Worm (Caenorhabditis elegans) whole organism, mixed stage, embryonic: ENCODE measurements around the gene him-18.

Experiments used
- M03D4.4 ChIP-seq: sonication (generic microtip); optimal IDR thresholded peaks from 2 replicates; lab custom pipeline; 2017; ENCODE audit warnings: mild to moderate bottlenecking, missing genetic modification characterization, missing compliant biosample characterization
- bed-3 ChIP-seq: fragments of 200-800 bp; sonication (Bioruptor generic); optimal IDR thresholded peaks from 3 replicates; lab custom pipeline; 2018; ENCODE audit warnings: mild to moderate bottlenecking, missing genetic modification characterization, moderate library complexity, missing compliant biosample characterization
- blmp-1 ChIP-seq: fragments of 150-350 bp; optimal IDR thresholded peaks from 2 replicates; lab custom pipeline; 2014; ENCODE audit warnings: missing biosample characterization, missing genetic modification characterization
- ceh-39 ChIP-seq: fragments of 150-350 bp; optimal IDR thresholded peaks from 2 replicates; lab custom pipeline; 2014; ENCODE audit warnings: missing biosample characterization, missing genetic modification characterization
- ceh-43 ChIP-seq: fragments of 200-800 bp; sonication (Bioruptor generic); optimal IDR thresholded peaks from 2 replicates; lab custom pipeline; 2018; ENCODE audit warnings: mild to moderate bottlenecking, missing genetic modification characterization, moderate library complexity, missing compliant biosample characterization
- ceh-83 ChIP-seq: fragments of 200-800 bp; sonication (Bioruptor generic); optimal IDR thresholded peaks from 2 replicates; lab custom pipeline; 2018; ENCODE audit warnings: mild to moderate bottlenecking, missing genetic modification characterization, missing compliant biosample characterization
- cnd-1 ChIP-seq: fragments of 200-800 bp; sonication (Bioruptor generic); optimal IDR thresholded peaks from 2 replicates; lab custom pipeline; 2018; ENCODE audit warnings: mild to moderate bottlenecking, missing genetic modification characterization, missing compliant biosample characterization
- drap-1 ChIP-seq: fragments of 200-800 bp; sonication (Bioruptor generic); optimal IDR thresholded peaks from 3 replicates; lab custom pipeline; 2018; ENCODE audit warnings: mild to moderate bottlenecking, missing genetic modification characterization, missing compliant biosample characterization
- elt-3 ChIP-seq: fragments of 150-350 bp; optimal IDR thresholded peaks from 2 replicates; lab custom pipeline; 2014; ENCODE audit warnings: missing biosample characterization, missing genetic modification characterization
- flh-1 ChIP-seq: fragments of 200-800 bp; sonication (Bioruptor generic); optimal IDR thresholded peaks from 2 replicates; lab custom pipeline; 2018; ENCODE audit warnings: mild to moderate bottlenecking, missing genetic modification characterization, moderate library complexity, missing compliant biosample characterization
- ham-2 ChIP-seq: fragments of 200-800 bp; sonication (Bioruptor generic); optimal IDR thresholded peaks from 2 replicates; lab custom pipeline; 2018; ENCODE audit warnings: mild to moderate bottlenecking, missing genetic modification characterization, missing compliant biosample characterization
- hlh-1 ChIP-seq: fragments of 150-350 bp; optimal IDR thresholded peaks from 2 replicates; lab custom pipeline; 2014; ENCODE audit warnings: missing biosample characterization, missing genetic modification reagents, missing genetic modification characterization
- lin-13 ChIP-seq: fragments of 150-350 bp; optimal IDR thresholded peaks from 2 replicates; lab custom pipeline; 2014; ENCODE audit warnings: missing biosample characterization, missing genetic modification characterization
- lin-32 ChIP-seq: fragments of 200-800 bp; sonication (Bioruptor generic); optimal IDR thresholded peaks from 2 replicates; lab custom pipeline; 2018; ENCODE audit warnings: mild to moderate bottlenecking, missing genetic modification characterization, missing compliant biosample characterization
- lsy-2 ChIP-seq: fragments of 150-350 bp; optimal IDR thresholded peaks from 2 replicates; lab custom pipeline; 2014; ENCODE audit warnings: missing biosample characterization, missing genetic modification characterization
- mab-5 ChIP-seq: fragments of 150-350 bp; optimal IDR thresholded peaks from 2 replicates; lab custom pipeline; 2014; ENCODE audit warnings: missing biosample characterization, missing genetic modification characterization
- mep-1 ChIP-seq: fragments of 150-350 bp; optimal IDR thresholded peaks from 2 replicates; lab custom pipeline; 2017; ENCODE audit warnings: missing biosample characterization, missing genetic modification reagents, missing genetic modification characterization, inconsistent platforms
- mls-2 ChIP-seq: sonication (generic microtip); optimal IDR thresholded peaks from 2 replicates; lab custom pipeline; 2016; ENCODE audit warnings: mild to moderate bottlenecking, missing genetic modification characterization, moderate library complexity, missing compliant biosample characterization
- nhr-12 ChIP-seq: fragments of 150-350 bp; optimal IDR thresholded peaks from 2 replicates; lab custom pipeline; 2014; ENCODE audit warnings: missing biosample characterization, missing genetic modification characterization
- nhr-2 ChIP-seq: fragments of 150-350 bp; optimal IDR thresholded peaks from 2 replicates; lab custom pipeline; 2014; ENCODE audit warnings: missing biosample characterization, missing genetic modification characterization
- nhr-237 ChIP-seq: fragments of 150-350 bp; optimal IDR thresholded peaks from 2 replicates; lab custom pipeline; 2014; ENCODE audit warnings: missing biosample characterization, missing genetic modification characterization
- nhr-76 ChIP-seq: sonication (generic microtip); optimal IDR thresholded peaks from 2 replicates; lab custom pipeline; 2017; ENCODE audit warnings: missing biosample characterization, missing genetic modification characterization
- pha-4 ChIP-seq: fragments of 150-350 bp; optimal IDR thresholded peaks from 2 replicates; lab custom pipeline; 2018; ENCODE audit warnings: missing biosample characterization, missing genetic modification reagents, missing genetic modification characterization
- sem-2 ChIP-seq: fragments of 200-800 bp; sonication (Bioruptor generic); optimal IDR thresholded peaks from 2 replicates; lab custom pipeline; 2018; ENCODE audit warnings: mild to moderate bottlenecking, missing genetic modification characterization, missing compliant biosample characterization
- snpc-4 ChIP-seq: fragments of 150-350 bp; optimal IDR thresholded peaks from 2 replicates; lab custom pipeline; 2014; ENCODE audit warnings: missing biosample characterization, missing genetic modification characterization
- tbx-8 ChIP-seq: fragments of 200-800 bp; sonication (Bioruptor generic); optimal IDR thresholded peaks from 2 replicates; lab custom pipeline; 2018; ENCODE audit warnings: mild to moderate bottlenecking, missing genetic modification characterization, moderate library complexity, missing compliant biosample characterization
- unc-120 ChIP-seq: sonication (generic microtip); optimal IDR thresholded peaks from 2 replicates; lab custom pipeline; 2017; ENCODE audit warnings: missing genetic modification characterization, missing compliant biosample characterization; ENCODE audit not compliant: poor library complexity, severe bottlenecking
- unc-39 ChIP-seq: fragments of 150-350 bp; optimal IDR thresholded peaks from 2 replicates; lab custom pipeline; 2014; ENCODE audit warnings: missing biosample characterization, missing genetic modification characterization
- unc-62 ChIP-seq: fragments of 150-350 bp; optimal IDR thresholded peaks from 2 replicates; lab custom pipeline; 2014; ENCODE audit warnings: missing biosample characterization, missing genetic modification reagents, missing genetic modification characterization
- zip-8 ChIP-seq: fragments of 150-350 bp; optimal IDR thresholded peaks from 2 replicates; lab custom pipeline; 2014; ENCODE audit warnings: missing biosample characterization, missing genetic modification characterization
- ztf-11 ChIP-seq: fragments of 150-350 bp; optimal IDR thresholded peaks from 2 replicates; lab custom pipeline; 2014; ENCODE audit warnings: missing biosample characterization, missing genetic modification characterization

him-18 gene

DNA sequence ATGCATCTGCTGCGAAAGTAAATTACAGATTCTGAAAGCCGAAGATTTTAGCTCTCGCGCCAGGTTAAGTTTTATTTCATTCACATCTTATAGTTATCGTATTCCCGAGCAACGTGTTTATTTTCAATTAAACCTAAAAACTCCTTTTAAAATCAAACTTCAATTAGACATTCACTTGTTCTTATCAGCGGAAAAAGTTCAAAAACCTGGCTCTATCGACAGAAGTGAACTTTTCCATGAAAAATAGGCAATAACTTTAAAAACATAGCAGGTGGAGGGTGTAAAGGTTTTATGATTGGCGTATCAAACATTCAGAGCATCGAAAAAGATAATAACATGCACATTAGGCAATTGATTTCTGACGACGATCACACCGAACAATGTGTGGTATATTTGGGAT lies 26.0 kb downstream of the him-18 start, which contains the start of gene ppat-1:
TSS of gene ppat-1 (plus strand) at position 316 of the 400 bp plus-strand sequence.
- no peak for TF ChIP-seq nhr-237 (tag; lab: Kevin White, UChicago)
- no peak for TF ChIP-seq ceh-83 (GFP tag; lab: Kevin White, UChicago)
- no peak for TF ChIP-seq nhr-12 (tag; lab: Kevin White, UChicago)
- no peak for TF ChIP-seq unc-120 (tag; lab: Kevin White, UChicago)
- no peak for TF ChIP-seq lin-13 (tag; lab: Kevin White, UChicago)
- TF ChIP-seq tbx-8 (GFP tag; lab: Kevin White, UChicago) = no peak
- TF ChIP-seq hlh-1 (tag; lab: Kevin White, UChicago) = no peak
- TF ChIP-seq unc-39 (tag; lab: Kevin White, UChicago) = no peak
- TF ChIP-seq cnd-1 (tag; lab: Kevin White, UChicago) = no peak
- no peak for TF ChIP-seq elt-3 (tag; lab: Kevin White, UChicago)
- no peak for TF ChIP-seq lsy-2 (tag; lab: Kevin White, UChicago)
- TF ChIP-seq flh-1 = no peak
- no peak for TF ChIP-seq snpc-4 (tag; lab: Kevin White, UChicago)
- TF ChIP-seq bed-3 (GFP tag; lab: Kevin White, UChicago) = no peak
- no peak for TF ChIP-seq ceh-39 (tag; lab: Kevin White, UChicago)
- no peak for TF ChIP-seq drap-1 (GFP tag; lab: Kevin White, UChicago)

ce11 chrIII:4688356-4688755 lies 26.6 kb downstream of the him-18 start, which contains the start of gene tag-243:
TSS of gene tag-243 (minus strand) at chrIII:4688456.
- TF ChIP-seq unc-120 (tag; lab: Kevin White, UChicago) = no peak
- no peak for TF ChIP-seq hlh-1 (tag; lab: Kevin White, UChicago)
- TF ChIP-seq nhr-76 (tag; lab: Kevin White, UChicago) = no peak
- no peak for TF ChIP-seq lsy-2 (tag; lab: Kevin White, UChicago)
- no peak for TF ChIP-seq snpc-4 (tag; lab: Kevin White, UChicago)
- TF ChIP-seq mls-2 (tag; lab: Kevin White, UChicago) = no peak
- no peak for TF ChIP-seq ztf-11
- no peak for TF ChIP-seq tbx-8 (GFP tag; lab: Kevin White, UChicago)
- no peak for TF ChIP-seq unc-39 (tag; lab: Kevin White, UChicago)
- no peak for TF ChIP-seq blmp-1 (tag; lab: Kevin White, UChicago)
- no peak for TF ChIP-seq bed-3 (GFP tag; lab: Kevin White, UChicago)
- TF ChIP-seq sem-2 = no peak
- no peak for TF ChIP-seq ceh-83 (GFP tag; lab: Kevin White, UChicago)
- TF ChIP-seq ceh-43 (GFP tag; lab: Kevin White, UChicago) = no peak
- TF ChIP-seq nhr-12 (tag; lab: Kevin White, UChicago) = no peak
- TF ChIP-seq mab-5 = no peak
- no peak for TF ChIP-seq mep-1 (tag; lab: Kevin White, UChicago)
- no peak for TF ChIP-seq lin-13 (tag; lab: Kevin White, UChicago)
- no peak for TF ChIP-seq cnd-1 (tag; lab: Kevin White, UChicago)
- no peak for TF ChIP-seq flh-1

DNA sequence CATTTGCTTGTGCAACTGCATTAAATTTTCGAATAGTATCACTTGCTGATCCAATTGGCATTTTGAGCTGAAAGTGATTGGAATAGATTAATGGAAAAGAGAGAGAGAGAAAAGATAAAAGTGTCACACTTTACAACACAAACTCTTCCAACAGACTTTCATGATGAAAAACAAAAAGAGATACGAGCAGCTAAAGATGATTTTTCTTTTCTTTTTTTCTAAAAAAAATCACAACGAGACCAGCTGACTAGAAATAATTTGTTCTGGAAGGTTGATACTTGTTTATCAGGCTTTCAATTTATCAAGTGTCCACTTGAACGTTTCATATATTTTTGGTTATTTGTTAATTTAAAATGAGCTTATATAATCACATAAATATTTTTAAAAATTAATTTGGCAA lies 27.9 kb downstream of the him-18 start:
- no peak for TF ChIP-seq lsy-2 (tag; lab: Kevin White, UChicago)
- peak; percentile 60 for TF ChIP-seq unc-62 (GFP tag; lab: Kevin White, UChicago)

DNA sequence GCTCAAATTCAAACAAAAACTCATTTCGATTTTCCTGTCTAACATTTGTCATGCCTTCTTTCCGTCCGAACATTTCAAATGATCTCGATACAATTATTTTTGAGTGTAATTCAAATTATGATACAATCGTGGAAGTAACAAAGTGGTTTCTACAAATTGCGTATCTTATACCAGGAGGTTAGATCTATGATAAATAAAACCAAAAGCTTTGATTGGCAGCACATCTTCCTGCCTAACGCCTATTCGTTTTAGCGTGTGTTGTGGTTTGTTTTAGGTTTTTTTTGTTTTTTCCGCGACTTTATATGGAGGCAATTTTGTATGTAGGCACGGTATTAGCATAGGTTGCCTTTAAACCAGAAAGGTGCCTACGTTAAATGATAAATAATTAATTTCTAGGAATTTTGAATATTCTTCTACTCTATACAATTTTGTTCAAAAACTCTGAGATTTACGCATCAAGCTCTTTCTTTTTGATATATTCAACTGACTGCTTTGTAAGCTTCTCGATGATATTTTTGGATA lies 35.0 kb downstream of the him-18 start, which contains the start of gene srg-11:
TSS of gene srg-11 (plus strand) at position 51 of the 522 bp plus-strand sequence.
- no peak for TF ChIP-seq mab-5
- no peak for TF ChIP-seq lsy-2 (tag; lab: Kevin White, UChicago)
- TF ChIP-seq hlh-1 (tag; lab: Kevin White, UChicago) = no peak
- TF ChIP-seq cnd-1 (tag; lab: Kevin White, UChicago) = no peak
- TF ChIP-seq unc-39 (tag; lab: Kevin White, UChicago) = no peak
- no peak for TF ChIP-seq pha-4
- TF ChIP-seq drap-1 (GFP tag; lab: Kevin White, UChicago) = no peak
- TF ChIP-seq zip-8 = no peak
- no peak for TF ChIP-seq sem-2
- TF ChIP-seq ham-2 (GFP tag; lab: Kevin White, UChicago) = no peak
- TF ChIP-seq M03D4.4 (tag; lab: Kevin White, UChicago) = no peak
- TF ChIP-seq lin-32 (GFP tag; lab: Kevin White, UChicago) = no peak
- TF ChIP-seq lin-13 (tag; lab: Kevin White, UChicago) = no peak
- no peak for TF ChIP-seq nhr-2 (tag; lab: Kevin White, UChicago)
- no peak for TF ChIP-seq nhr-12 (tag; lab: Kevin White, UChicago)
- TF ChIP-seq tbx-8 (GFP tag; lab: Kevin White, UChicago) = no peak
- TF ChIP-seq ceh-83 (GFP tag; lab: Kevin White, UChicago) = no peak
- no peak for TF ChIP-seq bed-3 (GFP tag; lab: Kevin White, UChicago)
- no peak for TF ChIP-seq nhr-237 (tag; lab: Kevin White, UChicago)
- TF ChIP-seq, all 35 proteins: peak for 0
